Worm (Caenorhabditis elegans): ENCODE data around the gene pup-2.

- TF ChIP-seq unc-62 (GFP tag; optimal IDR thresholded peaks at IDR 0.05) (no peak), nhr-23 (tag; optimal IDR thresholded peaks at IDR 0.05) (no peak), lin-39 (tag; optimal IDR thresholded peaks at IDR 0.05) (no peak)
These were observed 46.0 kb upstream of the pup-2 start for ce11 chrIII:5139768-5140167.
